Fruit fly (Drosophila melanogaster) whole organism, prepupa: ENCODE data around the gene Uch.

Experiments
- CG10669 ChIP-seq: fragments of 200-800 bp; sonication (Bioruptor generic); optimal IDR thresholded peaks from 3 replicates; lab custom pipeline; 2018; ENCODE audit warnings: missing biosample characterization, mild to moderate bottlenecking, missing genetic modification characterization, moderate library complexity
- CG11902 ChIP-seq: fragments of 200-800 bp; sonication (Bioruptor generic); optimal IDR thresholded peaks from 3 replicates; lab custom pipeline; 2016; ENCODE audit warnings: missing biosample characterization, missing genetic modification characterization
- CG15336 ChIP-seq: fragments of 200-800 bp; sonication (Bioruptor generic); IDR thresholded peaks from 2 replicates; pipeline ENCODE4 v1.3.6; 2022; ENCODE audit warnings: missing biosample characterization, missing genetic modification characterization
- CG16779 ChIP-seq: fragments of 200-800 bp; sonication (Bioruptor generic); optimal IDR thresholded peaks from 3 replicates; lab custom pipeline; 2017; ENCODE audit warnings: missing biosample characterization, mild to moderate bottlenecking, missing genetic modification characterization
- CG3032 ChIP-seq: fragments of 200-800 bp; optimal IDR thresholded peaks from 2 replicates; lab custom pipeline; 2019; ENCODE audit warnings: missing biosample characterization, mild to moderate bottlenecking, missing genetic modification characterization, moderate library complexity
- CG31627 ChIP-seq: fragments of 200-800 bp; sonication (Bioruptor generic); optimal IDR thresholded peaks from 3 replicates; lab custom pipeline; 2016; ENCODE audit warnings: missing biosample characterization, missing genetic modification characterization
- CG32006 ChIP-seq: fragments of 200-800 bp; sonication (Bioruptor generic); optimal IDR thresholded peaks from 3 replicates; lab custom pipeline; 2017; ENCODE audit warnings: missing biosample characterization, mild to moderate bottlenecking, missing genetic modification characterization
- CG34406 ChIP-seq: fragments of 200-800 bp; sonication (Bioruptor generic); optimal IDR thresholded peaks from 3 replicates; lab custom pipeline; 2016; ENCODE audit warnings: missing biosample characterization, missing genetic modification characterization
- CG4318 ChIP-seq: fragments of 200-800 bp; sonication (Bioruptor generic); optimal IDR thresholded peaks from 3 replicates; lab custom pipeline; 2017; ENCODE audit warnings: missing biosample characterization, mild to moderate bottlenecking, missing genetic modification characterization
- CG6163 ChIP-seq: fragments of 200-800 bp; sonication (Bioruptor generic); IDR thresholded peaks from 3 replicates; pipeline ENCODE4 v1.3.6; 2022; ENCODE audit warnings: missing biosample characterization, missing genetic modification characterization
- CG6276 ChIP-seq: fragments of 200-800 bp; sonication (Bioruptor generic); optimal IDR thresholded peaks from 2 replicates; lab custom pipeline; 2017; ENCODE audit warnings: missing biosample characterization, mild to moderate bottlenecking, missing genetic modification characterization
- CG6792 ChIP-seq: fragments of 200-800 bp; sonication (Bioruptor generic); optimal IDR thresholded peaks from 3 replicates; lab custom pipeline; 2016; ENCODE audit warnings: missing biosample characterization, missing genetic modification characterization
- CG6854 ChIP-seq: fragments of 200-800 bp; sonication (Bioruptor generic); optimal IDR thresholded peaks from 2 replicates; lab custom pipeline; 2017; ENCODE audit warnings: missing biosample characterization, mild to moderate bottlenecking, missing genetic modification characterization
- CG8119 ChIP-seq: fragments of 200-800 bp; sonication (Bioruptor generic); IDR thresholded peaks from 3 replicates; pipeline ENCODE4 v1.3.6; 2022; ENCODE audit warnings: missing biosample characterization, missing genetic modification characterization
- CG8319 ChIP-seq: fragments of 200-800 bp; sonication (Bioruptor generic); optimal IDR thresholded peaks from 3 replicates; lab custom pipeline; 2016; ENCODE audit warnings: missing biosample characterization, missing genetic modification characterization
- CG8632 ChIP-seq: fragments of 200-800 bp; sonication (Bioruptor generic); optimal IDR thresholded peaks from 3 replicates; lab custom pipeline; 2016; ENCODE audit warnings: missing biosample characterization, missing genetic modification characterization
- CG9139 ChIP-seq: fragments of 200-800 bp; sonication (Bioruptor generic); optimal IDR thresholded peaks from 3 replicates; lab custom pipeline; 2017; ENCODE audit warnings: missing biosample characterization, mild to moderate bottlenecking, missing genetic modification characterization
- Eip78C ChIP-seq: fragments of 200-800 bp; sonication (Bioruptor generic); peaks from one replicate; lab custom pipeline; 2016; ENCODE audit warnings: missing biosample characterization, missing genetic modification characterization
- Eip93F ChIP-seq: fragments of 200-800 bp; sonication (Bioruptor generic); optimal IDR thresholded peaks from 2 replicates; lab custom pipeline; 2016; ENCODE audit warnings: missing biosample characterization, mild to moderate bottlenecking, missing genetic modification characterization
- Ets96B ChIP-seq: fragments of 200-800 bp; optimal IDR thresholded peaks from 2 replicates; lab custom pipeline; 2019; ENCODE audit warnings: missing biosample characterization, mild to moderate bottlenecking, missing genetic modification characterization, moderate library complexity
- Hr4 ChIP-seq: fragments of 200-800 bp; sonication (Bioruptor generic); optimal IDR thresholded peaks from 3 replicates; lab custom pipeline; 2016; ENCODE audit warnings: missing biosample characterization, missing genetic modification characterization
- OdsH ChIP-seq: fragments of 200-800 bp; sonication (Bioruptor generic); optimal IDR thresholded peaks from 3 replicates; lab custom pipeline; 2016; ENCODE audit warnings: missing biosample characterization, missing genetic modification characterization
- Smox ChIP-seq: fragments of 200-800 bp; sonication (Bioruptor generic); optimal IDR thresholded peaks from 3 replicates; lab custom pipeline; 2016; ENCODE audit warnings: missing biosample characterization, missing genetic modification characterization
- Sox102F ChIP-seq: fragments of 200-800 bp; sonication (Bioruptor generic); optimal IDR thresholded peaks from 2 replicates; lab custom pipeline; 2016; ENCODE audit warnings: missing biosample characterization, mild to moderate bottlenecking, missing genetic modification characterization
- Sox14 ChIP-seq: fragments of 200-800 bp; sonication (Bioruptor generic); optimal IDR thresholded peaks from 3 replicates; lab custom pipeline; 2016; ENCODE audit warnings: missing biosample characterization, missing genetic modification characterization
- achi ChIP-seq: fragments of 200-800 bp; sonication (Bioruptor generic); optimal IDR thresholded peaks from 3 replicates; lab custom pipeline; 2016; ENCODE audit warnings: missing biosample characterization, missing genetic modification characterization
- acj6 ChIP-seq: fragments of 200-800 bp; sonication (Bioruptor generic); optimal IDR thresholded peaks from 3 replicates; lab custom pipeline; 2016; ENCODE audit warnings: missing biosample characterization, missing genetic modification characterization
- cyc ChIP-seq: fragments of 200-800 bp; sonication (Bioruptor generic); optimal IDR thresholded peaks from 3 replicates; lab custom pipeline; 2016; ENCODE audit warnings: missing biosample characterization, missing genetic modification characterization
- eg ChIP-seq: fragments of 200-800 bp; sonication (Bioruptor generic); IDR thresholded peaks from 3 replicates; pipeline ENCODE4 v1.3.6; 2022; ENCODE audit warnings: missing biosample characterization, missing genetic modification characterization
- esn ChIP-seq: fragments of 200-800 bp; sonication (Bioruptor generic); optimal IDR thresholded peaks from 2 replicates; lab custom pipeline; 2016; ENCODE audit warnings: missing biosample characterization, mild to moderate bottlenecking, missing genetic modification characterization, moderate library complexity
- fd59A ChIP-seq: fragments of 200-800 bp; sonication (Bioruptor generic); optimal IDR thresholded peaks from 2 replicates; lab custom pipeline; 2017; ENCODE audit warnings: missing biosample characterization, mild to moderate bottlenecking, missing genetic modification characterization, missing genetic modification reagents
- fd85E ChIP-seq: fragments of 200-800 bp; sonication (Bioruptor generic); optimal IDR thresholded peaks from 3 replicates; lab custom pipeline; 2016; ENCODE audit warnings: missing biosample characterization, missing genetic modification characterization
- fkh ChIP-seq: fragments of 200-800 bp; sonication (Bioruptor generic); optimal IDR thresholded peaks from 3 replicates; lab custom pipeline; 2017; ENCODE audit warnings: missing biosample characterization, mild to moderate bottlenecking, missing genetic modification characterization, moderate library complexity
- lz ChIP-seq: fragments of 200-800 bp; sonication (Bioruptor generic); optimal IDR thresholded peaks from 3 replicates; lab custom pipeline; 2016; ENCODE audit warnings: missing biosample characterization, missing genetic modification characterization
- net ChIP-seq: fragments of 200-800 bp; sonication (Bioruptor generic); optimal IDR thresholded peaks from 3 replicates; lab custom pipeline; 2016; ENCODE audit warnings: missing biosample characterization, missing genetic modification characterization
- spab ChIP-seq: fragments of 200-800 bp; sonication (Bioruptor generic); optimal IDR thresholded peaks from 2 replicates; lab custom pipeline; 2017; ENCODE audit warnings: missing biosample characterization, mild to moderate bottlenecking, missing genetic modification characterization, missing genetic modification reagents
- ss ChIP-seq, 2 experiments: fragments of 200-800 bp; sonication (Bioruptor generic); optimal IDR thresholded peaks; 2 replicates in 1 of 2; 3 replicates in 1 of 2; lab custom pipeline; 2017 to 2018; ENCODE audit warnings: mild to moderate bottlenecking in 2 of 2, missing biosample characterization in 2 of 2, missing genetic modification characterization in 2 of 2, moderate library complexity in 1 of 2
- vri ChIP-seq: fragments of 200-800 bp; sonication (Bioruptor generic); optimal IDR thresholded peaks from 3 replicates; lab custom pipeline; 2016; ENCODE audit warnings: missing biosample characterization, mild to moderate bottlenecking, missing genetic modification characterization

Uch gene

DNA sequence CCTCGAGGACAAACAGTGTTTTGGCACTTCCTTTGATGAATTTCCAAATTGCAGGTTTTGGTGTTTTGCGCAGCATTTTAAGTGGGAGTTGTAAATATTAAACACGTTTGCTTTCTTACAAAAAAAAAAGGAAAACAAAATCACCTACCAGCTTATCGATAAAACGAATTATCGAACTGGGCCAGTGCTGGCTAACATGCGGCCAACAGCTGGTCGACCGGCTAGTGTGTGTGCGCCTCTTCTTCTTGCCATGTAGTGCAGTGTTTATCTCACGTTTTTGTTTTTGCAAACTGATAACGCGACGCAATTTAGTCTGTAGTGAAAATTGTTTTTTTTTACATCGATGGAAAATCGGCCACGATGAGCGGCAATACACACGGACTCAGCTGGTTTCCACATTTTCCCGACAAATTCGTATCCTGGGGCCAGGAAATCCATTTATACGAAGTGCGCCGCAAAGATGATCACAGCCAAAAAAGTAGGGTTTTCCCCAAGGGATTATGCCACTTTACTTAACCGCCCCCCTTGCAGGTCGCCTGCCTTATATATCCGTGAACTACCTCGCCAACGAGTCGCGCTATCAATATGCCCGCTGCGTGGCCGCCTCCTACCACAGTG is 3.2 kb upstream of the Uch start, which contains the start of the genes CG15386, CG42371 and mio (continued):
- TF ChIP-seq achi (GFP tag; lab: Kevin White, UChicago), result no peak
- peak; percentile 11 for TF ChIP-seq CG6854 (GFP tag; lab: Kevin White, UChicago)
- TF ChIP-seq fd59A (GFP tag; lab: Kevin White, UChicago), result no peak
- peak; percentile 30 for TF ChIP-seq Sox14
- peak; percentile 11 for TF ChIP-seq Ets96B (tag; lab: Kevin White, UChicago)
- TF ChIP-seq CG31627 (GFP tag; lab: Kevin White, UChicago), result no peak
- TF ChIP-seq CG8632 (GFP tag; lab: Kevin White, UChicago), result no peak
- no peak for TF ChIP-seq net (GFP tag; lab: Kevin White, UChicago)

dm6 chr2L:2216065-2216464 is 2.1 kb upstream of the Uch start, which contains the start of gene daed:
Gene daed, minus strand, starts transcription at chr2L:2216311.
- TF ChIP-seq esn (GFP tag; lab: Kevin White, UChicago) (peak; percentile 18), fkh (GFP tag; lab: Kevin White, UChicago) (no peak), CG16779 (no peak), CG6792 (no peak), CG11902 (no peak), CG15336 (GFP tag; lab: Robert Waterston, UW) (no peak)
- TF ChIP-seq, all 60 proteins: peak for 1

- TF ChIP-seq CG8632 (GFP tag; lab: Kevin White, UChicago), result no peak
- TF ChIP-seq CG34406 (GFP tag; lab: Kevin White, UChicago), result no peak
- TF ChIP-seq vri (GFP tag; lab: Kevin White, UChicago), result no peak
- no peak for TF ChIP-seq CG32006 (GFP tag; lab: Kevin White, UChicago)
- no peak for TF ChIP-seq CG6163 (GFP tag; lab: Robert Waterston, UW)
- no peak for TF ChIP-seq Sox102F (GFP tag; lab: Kevin White, UChicago)
- peak; percentile 58 for TF ChIP-seq Eip78C (GFP tag; lab: Kevin White, UChicago)
- TF ChIP-seq, all 60 proteins: peak for 1
Observed at dm6 chr2L:2212478-2212877, 1.5 kb downstream of the Uch start, which contains the start of gene CG15385. Gene CG15385, minus strand, starts transcription at chr2L:2212571.

- TF ChIP-seq CG4318 (no peak), CG8119 (GFP tag; lab: Robert Waterston, UW) (no peak), CG6276 (GFP tag; lab: Kevin White, UChicago) (no peak), Ets96B (tag; lab: Kevin White, UChicago) (no peak), Hr4 (GFP tag; lab: Kevin White, UChicago) (no peak), eg (GFP tag; lab: Robert Waterston, UW) (no peak), OdsH (GFP tag; lab: Kevin White, UChicago) (no peak), ss (GFP tag; optimal IDR thresholded peaks at IDR 0.05; lab: Kevin White, UChicago) (no peak), fd59A (GFP tag; lab: Kevin White, UChicago) (no peak), CG6163 (GFP tag; lab: Robert Waterston, UW) (no peak), spab (GFP tag; lab: Kevin White, UChicago) (no peak), CG31627 (GFP tag; lab: Kevin White, UChicago) (no peak), fd85E (GFP tag; lab: Kevin White, UChicago) (no peak), lz (GFP tag; lab: Kevin White, UChicago) (no peak), CG10669 (GFP tag; lab: Kevin White, UChicago) (no peak), CG3032 (tag; lab: Kevin White, UChicago) (no peak), CG8632 (GFP tag; lab: Kevin White, UChicago) (no peak)
- TF ChIP-seq, all 60 proteins: peak for 0
Observed at dm6 chr2L:2209002-2209401, 5.0 kb downstream of the Uch start, which contains the start of gene CG33124. Gene CG33124, minus strand, starts transcription at chr2L:2209102.

DNA sequence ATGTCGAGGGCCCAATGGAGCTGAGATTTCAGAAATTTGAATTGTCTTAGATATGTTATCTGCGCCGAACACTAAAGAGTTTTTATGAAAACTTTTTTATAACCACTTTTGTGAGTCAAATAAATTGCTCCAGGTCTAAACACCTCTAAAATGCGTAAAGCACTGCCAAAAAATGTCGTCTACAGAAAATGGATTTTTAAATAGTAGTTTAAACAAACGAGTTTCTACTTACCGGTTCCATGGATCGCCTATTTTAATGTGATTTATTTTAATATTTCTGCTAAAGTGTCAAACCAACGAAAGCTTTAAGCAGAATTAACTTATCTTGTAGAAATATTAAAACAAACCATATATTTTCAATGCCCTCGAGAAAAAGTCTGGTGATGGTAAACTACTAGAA is 7.9 kb downstream of the Uch start, which contains the start of gene CG31668:
Gene CG31668 (minus strand): TSS at position 101 of the 400 bp plus-strand sequence.
- TF ChIP-seq Eip93F (GFP tag; lab: Kevin White, UChicago) (no peak), Ets96B (tag; lab: Kevin White, UChicago) (no peak), CG6276 (GFP tag; lab: Kevin White, UChicago) (no peak), spab (GFP tag; lab: Kevin White, UChicago) (no peak), cyc (no peak), lz (GFP tag; lab: Kevin White, UChicago) (no peak), acj6 (GFP tag; lab: Kevin White, UChicago) (no peak), Smox (GFP tag; lab: Kevin White, UChicago) (no peak), CG8319 (GFP tag; lab: Kevin White, UChicago) (no peak), CG9139 (GFP tag; lab: Kevin White, UChicago) (no peak), CG16779 (no peak), OdsH (GFP tag; lab: Kevin White, UChicago) (no peak), CG32006 (GFP tag; lab: Kevin White, UChicago) (no peak), CG6854 (GFP tag; lab: Kevin White, UChicago) (no peak)
